Worm (Caenorhabditis elegans): Measurements from ENCODE around the gene tnc-2.
A peak's percentile ranks its signal among the peaks of the same experiment; 100 is the strongest.

tnc-2 gene

DNA sequence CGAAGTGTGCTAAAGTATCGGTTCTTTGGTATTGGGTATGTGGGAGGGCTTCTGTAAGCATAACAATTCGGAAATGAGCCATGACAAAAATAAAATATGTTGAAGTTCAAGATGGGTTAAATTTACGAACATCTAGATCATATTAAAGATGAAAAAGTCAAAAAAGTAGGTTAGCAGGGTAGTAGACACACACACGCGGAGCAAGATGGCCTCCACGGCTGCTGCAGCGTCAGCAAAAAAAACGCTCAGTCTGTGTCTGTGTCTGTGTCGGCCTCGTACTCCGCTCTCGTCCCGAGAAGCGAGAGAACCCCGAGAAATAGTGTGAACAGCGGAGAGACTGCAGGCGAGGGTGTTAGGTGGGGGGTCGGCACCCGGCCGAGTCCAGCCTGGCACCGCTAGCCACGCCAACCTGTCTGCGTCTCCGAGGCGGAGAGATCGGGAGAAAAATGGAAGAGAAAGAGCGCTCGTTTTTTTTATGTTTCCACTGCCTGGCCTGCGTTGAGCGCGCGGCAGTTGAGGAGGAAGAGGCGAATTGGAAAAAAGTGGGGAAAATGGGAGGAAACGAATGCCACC, 35.9 kb downstream of the tnc-2 start, which contains the start of gene myrf-1 (continued):
- TF ChIP-seq efl-1 (GFP tag; optimal IDR thresholded peaks at IDR 0.05): no peak
- TF ChIP-seq F55B11.4 (tag; optimal IDR thresholded peaks at IDR 0.05; ENCODE audit: borderline replicate concordance, insufficient read depth): no peak
- peak; percentile 75 for TF ChIP-seq somi-1 (GFP tag; optimal IDR thresholded peaks at IDR 0.05)
- TF ChIP-seq zfh-2 (GFP tag; conservative IDR thresholded peaks at IDR 0.05): peak; percentile 100
- TF ChIP-seq T26A5.8 (tag; optimal IDR thresholded peaks at IDR 0.05): no peak
- peak in 1 of 3 experiments; percentile 22 for TF ChIP-seq lin-35 (GFP tag; optimal IDR thresholded peaks at IDR 0.05)
- TF ChIP-seq madf-6 (GFP tag; IDR thresholded peaks at IDR 0.05): peak; percentile 12; the same call in 1 of the 2 replicates
- no peak for TF ChIP-seq unc-130 (GFP tag; optimal IDR thresholded peaks at IDR 0.05)
- no peak for TF ChIP-seq nhr-179 (tag; optimal IDR thresholded peaks at IDR 0.05)
- TF ChIP-seq repo-1 (tag; optimal IDR thresholded peaks at IDR 0.05): peak; percentile 47
- peak; percentile 87 for TF ChIP-seq attf-5 (GFP tag; optimal IDR thresholded peaks at IDR 0.05)
- peak; percentile 12 for TF ChIP-seq gei-17 (GFP tag; optimal IDR thresholded peaks at IDR 0.05)
- TF ChIP-seq F57A8.1 (GFP tag; optimal IDR thresholded peaks at IDR 0.05): peak; percentile 5
- no peak for TF ChIP-seq sea-2 (GFP tag; IDR thresholded peaks at IDR 0.05)
- peak; percentile 64 for TF ChIP-seq ets-4 (GFP tag; optimal IDR thresholded peaks at IDR 0.05)
- no peak for TF ChIP-seq sdz-38 (tag; optimal IDR thresholded peaks at IDR 0.05)
- no peak for TF ChIP-seq hlh-26 (GFP tag; conservative IDR thresholded peaks at IDR 0.05)
- TF ChIP-seq ztf-26 (tag; optimal IDR thresholded peaks at IDR 0.05): peak; percentile 33
- TF ChIP-seq lin-40 (tag; optimal IDR thresholded peaks at IDR 0.05): peak; percentile 73

DNA sequence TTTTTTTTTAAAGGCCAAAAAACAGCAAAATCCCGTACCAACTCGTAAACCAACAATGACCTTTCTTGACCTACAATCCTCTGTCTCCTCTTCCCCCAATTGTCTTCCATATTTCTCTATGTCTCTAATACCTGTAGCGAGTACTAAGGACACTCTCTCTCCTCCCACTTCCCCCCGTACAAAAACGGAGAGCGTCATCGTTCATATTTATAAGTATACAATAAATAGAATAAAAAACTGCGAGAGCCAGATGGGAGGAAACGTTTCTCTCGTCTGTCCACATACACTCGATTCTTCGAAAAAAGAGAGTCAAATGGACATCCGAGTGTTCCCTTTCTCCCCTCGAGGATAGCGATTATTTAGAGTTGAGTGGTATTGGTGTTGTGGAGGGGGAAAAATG, 38.1 kb downstream of the tnc-2 start:
- TF ChIP-seq hlh-12 (tag; optimal IDR thresholded peaks at IDR 0.05) (no peak), F52B5.7 (tag; optimal IDR thresholded peaks at IDR 0.05) (no peak), hmg-1.2 (GFP tag; IDR thresholded peaks at IDR 0.05) (peak; percentile 17; the same call in 1 of the 2 replicates), nfya-2 (GFP tag; IDR thresholded peaks at IDR 0.05) (no peak), hsf-1 (GFP tag; IDR thresholded peaks at IDR 0.05) (no peak)

ce11 chrII:10505949-10506348, 39.3 kb downstream of the tnc-2 start:
- TF ChIP-seq snpc-1.3 (tag; optimal IDR thresholded peaks at IDR 0.05; ENCODE audit: insufficient read depth): no peak
- no peak for TF ChIP-seq nfya-1 (tag; optimal IDR thresholded peaks at IDR 0.05; ENCODE audit: borderline replicate concordance, insufficient read depth)
- TF ChIP-seq mcd-1 (GFP tag; IDR thresholded peaks at IDR 0.05): no peak
- TF ChIP-seq ets-4 (GFP tag; optimal IDR thresholded peaks at IDR 0.05): no peak
- no peak for TF ChIP-seq ceh-100 (GFP tag; IDR thresholded peaks at IDR 0.05)
- no peak for TF ChIP-seq attf-3 (GFP tag; conservative IDR thresholded peaks at IDR 0.05)

DNA sequence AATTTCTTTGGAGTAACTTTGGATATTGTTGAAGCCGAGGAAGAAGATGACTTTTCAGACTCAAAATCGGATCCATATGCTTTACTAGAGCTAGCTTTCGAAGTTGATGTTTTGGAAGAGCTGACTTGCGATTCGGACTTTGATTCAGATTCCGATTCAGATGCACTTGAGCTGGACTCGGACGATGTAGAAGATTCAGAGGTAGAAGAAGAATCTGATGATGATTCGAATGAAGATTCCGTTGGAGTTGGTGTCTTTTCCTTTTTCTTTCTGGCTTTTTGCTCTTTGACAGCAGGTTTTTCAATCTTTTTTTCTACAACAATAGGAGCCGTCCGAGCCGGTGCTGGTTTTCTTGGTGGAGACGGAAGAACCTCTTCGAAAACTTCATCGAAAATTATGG, 41.3 kb downstream of the tnc-2 start:
- TF ChIP-seq K11D2.4 (GFP tag; IDR thresholded peaks at IDR 0.05) (no peak), Y53F4B.3 (GFP tag; IDR thresholded peaks at IDR 0.05) (no peak), tbx-9 (tag; optimal IDR thresholded peaks at IDR 0.05; ENCODE audit: borderline replicate concordance) (no peak), lin-54 (GFP tag; optimal IDR thresholded peaks at IDR 0.05) (no peak), nfya-1 (tag; optimal IDR thresholded peaks at IDR 0.05; ENCODE audit: borderline replicate concordance, insufficient read depth) (no peak), nfyb-1 (GFP tag; IDR thresholded peaks at IDR 0.05) (no peak), mxl-1 (tag; optimal IDR thresholded peaks at IDR 0.05) (no peak), ztf-26 (tag; optimal IDR thresholded peaks at IDR 0.05) (no peak)

Data from whole organism, young adult.